Worm (Caenorhabditis elegans) whole organism, late embryonic: ENCODE measurements around the gene srh-245.
A peak's percentile ranks its signal among the peaks of the same experiment; 100 is the strongest.
"Not testable (repeated sequence)": the region's sequence is repeated elsewhere in the genome, so short reads cannot be mapped to it uniquely, and the experiment has no call there.

ENCODE experiments used
- K09A11.1 ChIP-seq: sonication (generic microtip); optimal IDR thresholded peaks from 2 replicates; lab custom pipeline; 2017; ENCODE audit warnings: antibody characterized with exemption, mild to moderate bottlenecking, missing genetic modification characterization, missing compliant biosample characterization; ENCODE audit not compliant: insufficient read depth
- T23F11.4 ChIP-seq: fragments of 200-800 bp; sonication (Bioruptor generic); optimal IDR thresholded peaks from 2 replicates; lab custom pipeline; 2018; ENCODE audit warnings: mild to moderate bottlenecking, missing genetic modification characterization, missing compliant biosample characterization
- Y22D7AL.16 ChIP-seq: sonication (generic microtip); optimal IDR thresholded peaks from 2 replicates; lab custom pipeline; 2016; ENCODE audit warnings: missing genetic modification characterization, missing compliant biosample characterization
- ahr-1 ChIP-seq: sonication (generic microtip); optimal IDR thresholded peaks from 2 replicates; lab custom pipeline; 2016; ENCODE audit warnings: missing genetic modification characterization, missing compliant biosample characterization
- ceh-14 ChIP-seq: sonication (generic microtip); optimal IDR thresholded peaks from 2 replicates; lab custom pipeline; 2016; ENCODE audit warnings: missing genotype, missing genetic modification characterization, missing compliant biosample characterization
- ceh-2 ChIP-seq: sonication (generic microtip); optimal IDR thresholded peaks from 2 replicates; lab custom pipeline; 2016; ENCODE audit warnings: missing genotype, missing genetic modification characterization, missing compliant biosample characterization
- ceh-22 ChIP-seq: sonication (generic microtip); optimal IDR thresholded peaks from 2 replicates; lab custom pipeline; 2017; ENCODE audit warnings: missing biosample characterization, missing genetic modification characterization
- ceh-6 ChIP-seq: fragments of 200-800 bp; sonication (Bioruptor generic); optimal IDR thresholded peaks from 2 replicates; lab custom pipeline; 2018; ENCODE audit warnings: mild to moderate bottlenecking, missing genetic modification characterization, missing compliant biosample characterization
- dmd-4 ChIP-seq: sonication (generic microtip); optimal IDR thresholded peaks from 2 replicates; lab custom pipeline; 2016; ENCODE audit warnings: borderline replicate concordance, missing genetic modification characterization, missing compliant biosample characterization
- elt-2 ChIP-seq: sonication (generic microtip); optimal IDR thresholded peaks from 2 replicates; lab custom pipeline; 2016; ENCODE audit warnings: missing genetic modification reagents, missing genetic modification characterization, missing compliant biosample characterization
- eyg-1 ChIP-seq: sonication (generic microtip); optimal IDR thresholded peaks from 2 replicates; lab custom pipeline; 2016; ENCODE audit warnings: missing genotype, missing genetic modification characterization, missing compliant biosample characterization
- gmeb-2 ChIP-seq: sonication (generic microtip); optimal IDR thresholded peaks from 2 replicates; lab custom pipeline; 2016; ENCODE audit warnings: missing genetic modification characterization, inconsistent platforms, missing compliant biosample characterization
- hlh-13 ChIP-seq: fragments of 200-800 bp; sonication (Bioruptor generic); optimal IDR thresholded peaks from 2 replicates; lab custom pipeline; 2018; ENCODE audit warnings: mild to moderate bottlenecking, missing genetic modification characterization, missing compliant biosample characterization
- hlh-15 ChIP-seq: sonication (generic microtip); optimal IDR thresholded peaks from 2 replicates; lab custom pipeline; 2016; ENCODE audit warnings: missing genetic modification characterization, missing compliant biosample characterization
- hlh-8 ChIP-seq: sonication (generic microtip); optimal IDR thresholded peaks from 2 replicates; lab custom pipeline; 2016; ENCODE audit warnings: missing genotype, missing genetic modification characterization, missing compliant biosample characterization
- lim-6 ChIP-seq: sonication (generic microtip); optimal IDR thresholded peaks from 2 replicates; lab custom pipeline; 2016; ENCODE audit warnings: missing genetic modification characterization, missing compliant biosample characterization
- lin-11 ChIP-seq: fragments of 200-800 bp; sonication (Bioruptor generic); optimal IDR thresholded peaks from 2 replicates; lab custom pipeline; 2018; ENCODE audit warnings: mild to moderate bottlenecking, missing genetic modification characterization, missing compliant biosample characterization
- nhr-232 ChIP-seq: sonication (generic microtip); optimal IDR thresholded peaks from 2 replicates; lab custom pipeline; 2016; ENCODE audit warnings: missing genetic modification characterization, missing compliant biosample characterization
- npax-4 ChIP-seq: sonication (generic microtip); optimal IDR thresholded peaks from 2 replicates; lab custom pipeline; 2016; ENCODE audit warnings: missing genetic modification characterization, missing compliant biosample characterization
- pag-3 ChIP-seq: sonication (generic microtip); optimal IDR thresholded peaks from 2 replicates; lab custom pipeline; 2016; ENCODE audit warnings: missing compliant biosample characterization, missing genetic modification characterization, borderline replicate concordance
- pha-4 ChIP-seq: fragments of 150-350 bp; optimal IDR thresholded peaks from 2 replicates; lab custom pipeline; 2018; ENCODE audit warnings: missing biosample characterization, missing genetic modification reagents, missing genetic modification characterization
- rnt-1 ChIP-seq: sonication (generic microtip); optimal IDR thresholded peaks from 2 replicates; lab custom pipeline; 2016; ENCODE audit warnings: missing genetic modification characterization, missing compliant biosample characterization
- sox-4 ChIP-seq: sonication (generic microtip); optimal IDR thresholded peaks from 2 replicates; lab custom pipeline; 2017; ENCODE audit warnings: mild to moderate bottlenecking, missing genetic modification characterization, inconsistent platforms, missing compliant biosample characterization
- syd-9 ChIP-seq: sonication (generic microtip); optimal IDR thresholded peaks from 2 replicates; lab custom pipeline; 2016; ENCODE audit warnings: mild to moderate bottlenecking, missing genetic modification characterization, moderate library complexity, missing compliant biosample characterization
- tbx-2 ChIP-seq: sonication (generic microtip); optimal IDR thresholded peaks from 2 replicates; lab custom pipeline; 2016; ENCODE audit warnings: missing genetic modification characterization, missing compliant biosample characterization
- tbx-7 ChIP-seq: sonication (generic microtip); optimal IDR thresholded peaks from 2 replicates; lab custom pipeline; 2016; ENCODE audit warnings: missing genotype, missing genetic modification characterization, missing compliant biosample characterization
- unc-3 ChIP-seq, 2 experiments: fragments of 200-800 bp in 1 of 2; sonication (Bioruptor generic) in 1 of 2; sonication (generic microtip) in 1 of 2; conservative IDR thresholded peaks in 1 of 2; optimal IDR thresholded peaks in 1 of 2; 2 replicates each; pipeline versions ENCODE4 v1.3.6 to Lab custom; 2016 to 2022; ENCODE audit warnings: missing compliant biosample characterization in 2 of 2, missing genetic modification characterization in 2 of 2, missing genetic modification reagents in 1 of 2
- unc-55 ChIP-seq: sonication (generic microtip); optimal IDR thresholded peaks from 2 replicates; lab custom pipeline; 2017; ENCODE audit warnings: missing biosample characterization, missing genetic modification reagents, missing genetic modification characterization

srh-245 gene

ce11 chrV:667459-667858 lies 11.7 kb upstream of the srh-245 start, which contains the start of gene nhr-180:
nhr-180 (minus strand) TSS chrV:667510.
- TF ChIP-seq hlh-15 (tag; lab: Kevin White, UChicago) = no peak
- no peak for TF ChIP-seq ahr-1 (tag; lab: Kevin White, UChicago)
- TF ChIP-seq ceh-14 = no peak
- TF ChIP-seq pag-3 = no peak
- no peak for TF ChIP-seq hlh-13 (GFP tag; lab: Kevin White, UChicago)

ce11 chrV:664337-664847 lies 8.7 kb upstream of the srh-245 start, which contains the start of the genes F31F4.11 and srh-266:
F31F4.11 (minus strand) TSS chrV:664437.
srh-266 (plus strand) TSS chrV:664797.
- TF ChIP-seq eyg-1 (tag; lab: Kevin White, UChicago) (no peak), nhr-232 (tag; lab: Kevin White, UChicago) (no peak), unc-55 (GFP tag; lab: Kevin White, UChicago) (no peak), pha-4 (tag; lab: Kevin White, UChicago) (no peak), elt-2 (tag; lab: Kevin White, UChicago) (no peak), rnt-1 (no peak), Y22D7AL.16 (tag; lab: Kevin White, UChicago) (no peak), lim-6 (tag; lab: Kevin White, UChicago) (no peak), ceh-22 (tag; lab: Kevin White, UChicago) (no peak), hlh-8 (tag; lab: Kevin White, UChicago) (no peak), unc-3 (GFP tag; conservative IDR thresholded peaks at IDR 0.05; lab: Robert Waterston, UW) (no peak), unc-3 (tag; optimal IDR thresholded peaks at IDR 0.05; lab: Kevin White, UChicago) (no peak), dmd-4 (no peak)
- TF ChIP-seq, all 69 proteins: peak for 0

- TF ChIP-seq pag-3 (no peak), unc-3 (GFP tag; conservative IDR thresholded peaks at IDR 0.05; lab: Robert Waterston, UW) (no peak), unc-3 (tag; optimal IDR thresholded peaks at IDR 0.05; lab: Kevin White, UChicago) (no peak)
- TF ChIP-seq, all 69 proteins: peak for 0
Measured at ce11 chrV:660210-660609, 4.5 kb upstream of the srh-245 start, which contains the start of gene F31F4.17. F31F4.17 (minus strand) TSS chrV:660310.

ce11 chrV:658140-658539 lies 2.4 kb upstream of the srh-245 start:
- 0 out of 2 replicates have a peak, but pooled peaks have one; percentile 49 for TF ChIP-seq unc-3 (GFP tag; conservative IDR thresholded peaks at IDR 0.05; lab: Robert Waterston, UW)
- not testable (repeated sequence) for TF ChIP-seq unc-3 (tag; optimal IDR thresholded peaks at IDR 0.05; lab: Kevin White, UChicago)
- TF ChIP-seq, all 69 proteins: peak for 1; not testable (repeated sequence) for 68

- TF ChIP-seq ceh-6 (GFP tag; lab: Kevin White, UChicago) = no peak
- TF ChIP-seq sox-4 (tag; lab: Kevin White, UChicago) = no peak
- TF ChIP-seq, all 69 proteins: peak for 0
Measured at ce11 chrV:657678-658077, 2.0 kb upstream of the srh-245 start, which contains the start of gene srh-246. srh-246 (minus strand) TSS chrV:657778.

- TF ChIP-seq tbx-2 (tag; lab: Kevin White, UChicago) = no peak
- no peak for TF ChIP-seq lin-11 (tag; lab: Kevin White, UChicago)
- no peak for TF ChIP-seq pag-3
Measured at ce11 chrV:654402-654801, 1.3 kb downstream of the srh-245 start, which contains the start of gene srj-6. srj-6 (minus strand) TSS chrV:654502.

- TF ChIP-seq T23F11.4 (GFP tag; lab: Kevin White, UChicago) = no peak
- TF ChIP-seq gmeb-2 (tag; lab: Kevin White, UChicago) = no peak
- TF ChIP-seq lim-6 (tag; lab: Kevin White, UChicago) = no peak
- TF ChIP-seq K09A11.1 (tag; lab: Kevin White, UChicago) = no peak
- no peak for TF ChIP-seq tbx-7 (tag; lab: Kevin White, UChicago)
- no peak for TF ChIP-seq npax-4 (tag; lab: Kevin White, UChicago)
- no peak for TF ChIP-seq ceh-14
- TF ChIP-seq ceh-2 (tag; lab: Kevin White, UChicago) = no peak
- TF ChIP-seq syd-9 (tag; lab: Kevin White, UChicago) = no peak
- no peak for TF ChIP-seq rnt-1
- TF ChIP-seq lin-11 (tag; lab: Kevin White, UChicago) = no peak
Measured at ce11 chrV:652940-653339, 2.8 kb downstream of the srh-245 start, which contains the start of gene srj-5. srj-5 (minus strand) TSS chrV:653040.
